Worm (Caenorhabditis elegans): ENCODE measurements around the gene srb-5.

DNA sequence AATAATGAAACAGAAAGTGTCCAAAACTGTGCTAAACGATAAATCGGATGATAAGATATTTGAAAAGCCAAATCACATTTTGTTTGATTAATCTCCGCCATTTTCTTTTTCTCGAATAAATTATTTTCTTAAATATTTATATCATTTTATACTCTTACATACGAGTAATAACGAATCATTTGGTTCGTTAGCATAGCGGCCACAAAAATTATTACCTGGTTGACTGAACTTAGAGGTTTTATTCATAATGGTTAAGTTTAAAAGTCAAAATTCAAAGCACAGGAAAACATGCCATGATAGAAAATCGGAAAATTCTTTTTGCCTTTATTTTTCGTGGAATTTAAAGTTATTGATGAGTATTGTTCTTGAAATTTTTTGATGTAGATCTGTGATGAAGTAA, at the start of gene srb-5:
- no peak for TF ChIP-seq elt-4 (tag; optimal IDR thresholded peaks at IDR 0.05)
- no peak for TF ChIP-seq nhr-11 (tag; optimal IDR thresholded peaks at IDR 0.05)
- TF ChIP-seq syd-9 (tag; optimal IDR thresholded peaks at IDR 0.05): no peak
- no peak for TF ChIP-seq ceh-9 (tag; optimal IDR thresholded peaks at IDR 0.05)
- no peak for TF ChIP-seq ttx-3 (tag; optimal IDR thresholded peaks at IDR 0.05)
- no peak for TF ChIP-seq pha-2 (tag; optimal IDR thresholded peaks at IDR 0.05)
- TF ChIP-seq ceh-30 (tag; optimal IDR thresholded peaks at IDR 0.05): no peak
- TF ChIP-seq ceh-18 (tag; optimal IDR thresholded peaks at IDR 0.05): no peak
- no peak for TF ChIP-seq pqm-1 (tag; optimal IDR thresholded peaks at IDR 0.05)
- TF ChIP-seq ceh-24 (tag; optimal IDR thresholded peaks at IDR 0.05): no peak
- no peak for TF ChIP-seq hlh-8 (tag; optimal IDR thresholded peaks at IDR 0.05)
- TF ChIP-seq unc-42 (tag; optimal IDR thresholded peaks at IDR 0.05): no peak
- TF ChIP-seq pha-4 (tag; optimal IDR thresholded peaks at IDR 0.05): no peak
- no peak for TF ChIP-seq hlh-13 (GFP tag; optimal IDR thresholded peaks at IDR 0.05)

Measured in whole organism, late embryonic.